Worm (Caenorhabditis elegans): ENCODE measurements around the gene C55A6.4.
A peak's percentile ranks its signal among the peaks of the same experiment; 100 is the strongest.

The C55A6.4 gene

ce11 chrV:11517789-11518188 is at the start of gene C55A6.4:
Gene C55A6.4 (minus strand): TSS chrV:11517889.
- TF ChIP-seq daf-19 (GFP tag; conservative IDR thresholded peaks at IDR 0.05) = no peak
- TF ChIP-seq Y5F2A.4 (GFP tag; optimal IDR thresholded peaks at IDR 0.05) = no peak
- no peak for TF ChIP-seq dmd-6 (GFP tag; IDR thresholded peaks at IDR 0.05)
- TF ChIP-seq hlh-30 (tag; optimal IDR thresholded peaks at IDR 0.05; ENCODE audit: insufficient read depth) = no peak
- TF ChIP-seq sdz-12 (GFP tag; optimal IDR thresholded peaks at IDR 0.05) = no peak
- no peak for TF ChIP-seq fos-1 (tag; optimal IDR thresholded peaks at IDR 0.05)
- no peak for TF ChIP-seq aly-2 (tag; optimal IDR thresholded peaks at IDR 0.05)

- no peak for TF ChIP-seq lsy-2 (tag; optimal IDR thresholded peaks at IDR 0.05)
- TF ChIP-seq zip-11 (GFP tag; IDR thresholded peaks at IDR 0.05) = no peak
- TF ChIP-seq T20F7.1 (GFP tag; optimal IDR thresholded peaks at IDR 0.05) = no peak
- TF ChIP-seq unc-130 (GFP tag; optimal IDR thresholded peaks at IDR 0.05) = no peak
- TF ChIP-seq ctbp-1 (GFP tag; IDR thresholded peaks at IDR 0.05) = no peak
- TF ChIP-seq nhr-6 (tag; optimal IDR thresholded peaks at IDR 0.05) = no peak
- no peak for TF ChIP-seq jun-1 (tag; optimal IDR thresholded peaks at IDR 0.05)
- TF ChIP-seq duxl-1 (tag; optimal IDR thresholded peaks at IDR 0.05; ENCODE audit: poor library complexity) = no peak
- no peak for TF ChIP-seq snpc-1.2 (GFP tag; IDR thresholded peaks at IDR 0.05)
- TF ChIP-seq hlh-30 (tag; optimal IDR thresholded peaks at IDR 0.05; ENCODE audit: insufficient read depth) = no peak
- TF ChIP-seq ces-1 (GFP tag; optimal IDR thresholded peaks at IDR 0.05) = no peak
- TF ChIP-seq nhr-102 (tag; optimal IDR thresholded peaks at IDR 0.05) = no peak
- no peak for TF ChIP-seq mdt-29 (GFP tag; IDR thresholded peaks at IDR 0.05)
- TF ChIP-seq ceh-20 (GFP tag; IDR thresholded peaks at IDR 0.05) = no peak
These were observed 46.9 kb upstream of the C55A6.4 start, which contains the start of gene srx-87 for ce11 chrV:11564573-11564972. Gene srx-87 (plus strand): TSS chrV:11564873.

- TF ChIP-seq nhr-102 (tag; optimal IDR thresholded peaks at IDR 0.05) = no peak
- TF ChIP-seq Y75B8A.6 (GFP tag; IDR thresholded peaks at IDR 0.05) = no peak
- TF ChIP-seq rbr-2 (tag; optimal IDR thresholded peaks at IDR 0.05) = no peak
- no peak for TF ChIP-seq mes-2 (tag; optimal IDR thresholded peaks at IDR 0.05; ENCODE audit: poor library complexity, severe bottlenecking)
- TF ChIP-seq daf-19 (GFP tag; conservative IDR thresholded peaks at IDR 0.05) = no peak
- no peak for TF ChIP-seq F10B5.3 (tag; optimal IDR thresholded peaks at IDR 0.05)
- TF ChIP-seq saeg-2 (GFP tag; IDR thresholded peaks at IDR 0.05) = no peak
- TF ChIP-seq F26F4.8 (GFP tag; conservative IDR thresholded peaks at IDR 0.05) = no peak
- no peak for TF ChIP-seq nhr-11 (tag; optimal IDR thresholded peaks at IDR 0.05)
- TF ChIP-seq lin-13 (GFP tag; optimal IDR thresholded peaks at IDR 0.05) = no peak
These were observed 45.0 kb upstream of the C55A6.4 start, which contains the start of gene srx-86 for ce11 chrV:11562643-11563042. Gene srx-86 (plus strand): TSS chrV:11562943.

- peak; percentile 46 for TF ChIP-seq unc-130 (GFP tag; optimal IDR thresholded peaks at IDR 0.05)
- no peak for TF ChIP-seq F37D6.2 (tag; optimal IDR thresholded peaks at IDR 0.05)
These were observed 36.6 kb upstream of the C55A6.4 start, which contains the start of gene duo-1 for ce11 chrV:11554260-11554659. Gene duo-1 (plus strand): TSS chrV:11554630.

- no peak for TF ChIP-seq ceh-20 (GFP tag; IDR thresholded peaks at IDR 0.05)
- no peak for TF ChIP-seq F49E8.2 (tag; optimal IDR thresholded peaks at IDR 0.05; ENCODE audit: borderline replicate concordance)
- no peak for TF ChIP-seq dpl-1 (GFP tag; optimal IDR thresholded peaks at IDR 0.05)
- TF ChIP-seq tra-1 (GFP tag; IDR thresholded peaks at IDR 0.05) = no peak
- no peak for TF ChIP-seq dmd-9 (GFP tag; IDR thresholded peaks at IDR 0.05)
- TF ChIP-seq cey-2 (tag; optimal IDR thresholded peaks at IDR 0.05; ENCODE audit: borderline replicate concordance, insufficient read depth) = no peak
- no peak for TF ChIP-seq ceh-32 (tag; optimal IDR thresholded peaks at IDR 0.05; ENCODE audit: poor library complexity)
- no peak for TF ChIP-seq pqm-1 (tag; optimal IDR thresholded peaks at IDR 0.05)
- no peak for TF ChIP-seq gei-8 (GFP tag; optimal IDR thresholded peaks at IDR 0.05)
- TF ChIP-seq madf-5 (GFP tag; IDR thresholded peaks at IDR 0.05) = no peak
- no peak for TF ChIP-seq fos-1 (tag; optimal IDR thresholded peaks at IDR 0.05)
- TF ChIP-seq nhr-48 (tag; optimal IDR thresholded peaks at IDR 0.05) = no peak
These were observed 34.7 kb upstream of the C55A6.4 start, which contains the start of gene srx-85 for ce11 chrV:11552379-11552778. Gene srx-85 (plus strand): TSS chrV:11552679.

Data from whole organism, L4 larva.